Worm (Caenorhabditis elegans) whole organism, L4 larva: Measurements from ENCODE around the gene C14C10.2.
A peak's percentile ranks its signal among the peaks of the same experiment; 100 is the strongest.

Experiments used
- D1046.2 ChIP-seq: fragments of 200-800 bp; sonication (Bioruptor generic); IDR thresholded peaks from 2 replicates; pipeline ENCODE4 v1.3.6; 2022; ENCODE audit warnings: missing genetic modification characterization, missing compliant biosample characterization
- F10B5.3 ChIP-seq: sonication (generic microtip); optimal IDR thresholded peaks from 2 replicates; lab custom pipeline; 2016; ENCODE audit warnings: mild to moderate bottlenecking, missing genetic modification characterization, missing compliant biosample characterization
- F49E8.2 ChIP-seq: sonication (generic microtip); optimal IDR thresholded peaks from 2 replicates; lab custom pipeline; 2016; ENCODE audit warnings: missing compliant biosample characterization, mild to moderate bottlenecking, missing genetic modification characterization, borderline replicate concordance
- R02D3.7 ChIP-seq: fragments of 150-350 bp; sonication (generic microtip); optimal IDR thresholded peaks from 3 replicates; lab custom pipeline; 2014; ENCODE audit warnings: missing biosample characterization, missing genetic modification characterization
- T20F7.1 ChIP-seq: fragments of 200-800 bp; sonication (Bioruptor generic); optimal IDR thresholded peaks from 2 replicates; lab custom pipeline; 2018; ENCODE audit warnings: mild to moderate bottlenecking, missing genetic modification characterization, missing compliant biosample characterization
- ZK337.2 ChIP-seq: fragments of 200-800 bp; sonication (Bioruptor generic); IDR thresholded peaks from 2 replicates; pipeline ENCODE4 v1.3.6; 2022; ENCODE audit warnings: missing genetic modification reagents, missing genetic modification characterization, missing compliant biosample characterization
- aha-1 ChIP-seq: fragments of 150-350 bp; peaks from one replicate; lab custom pipeline; 2014; ENCODE audit warnings: missing biosample characterization, missing genetic modification characterization
- aly-2 ChIP-seq: sonication (generic microtip); optimal IDR thresholded peaks from 2 replicates; lab custom pipeline; 2018; ENCODE audit warnings: missing biosample characterization, missing genetic modification characterization
- ceh-20 ChIP-seq: fragments of 200-800 bp; sonication (Bioruptor generic); IDR thresholded peaks from 2 replicates; pipeline ENCODE4 v1.3.6; 2022; ENCODE audit warnings: missing genetic modification reagents, missing genetic modification characterization, missing compliant biosample characterization
- ceh-82 ChIP-seq: sonication (generic microtip); optimal IDR thresholded peaks from 2 replicates; lab custom pipeline; 2017; ENCODE audit warnings: missing biosample characterization, missing genetic modification characterization
- daf-16 ChIP-seq, 3 experiments: sonication (generic microtip); optimal IDR thresholded peaks; 2 replicates each; lab custom pipeline; 2016 to 2017; ENCODE audit warnings: missing genetic modification characterization in 3 of 3, missing genetic modification reagents in 3 of 3, mild to moderate bottlenecking in 2 of 3, missing compliant biosample characterization in 2 of 3, missing biosample characterization in 1 of 3, moderate library complexity in 1 of 3
- dmd-6 ChIP-seq: fragments of 200-800 bp; sonication (Bioruptor generic); IDR thresholded peaks from 2 replicates; pipeline ENCODE4 v1.3.6; 2022; ENCODE audit warnings: missing genetic modification reagents, missing genetic modification characterization, missing compliant biosample characterization
- dve-1 ChIP-seq: sonication (generic microtip); optimal IDR thresholded peaks from 2 replicates; lab custom pipeline; 2017; ENCODE audit warnings: antibody characterized with exemption, mild to moderate bottlenecking, missing genetic modification characterization, missing compliant biosample characterization; ENCODE audit not compliant: insufficient read depth
- fkh-10 ChIP-seq: fragments of 150-350 bp; optimal IDR thresholded peaks from 2 replicates; lab custom pipeline; 2014; ENCODE audit warnings: missing biosample characterization, missing genetic modification reagents, missing genetic modification characterization
- gei-8 ChIP-seq: fragments of 200-800 bp; sonication (Bioruptor generic); optimal IDR thresholded peaks from 2 replicates; lab custom pipeline; 2018; ENCODE audit warnings: mild to moderate bottlenecking, missing genetic modification characterization, missing compliant biosample characterization
- hif-1 ChIP-seq, 2 experiments: sonication (generic microtip); optimal IDR thresholded peaks; 2 replicates each; lab custom pipeline; 2016 to 2017; ENCODE audit warnings: missing compliant biosample characterization in 2 of 2, missing genetic modification characterization in 2 of 2, missing genetic modification reagents in 2 of 2, missing genotype in 2 of 2, mild to moderate bottlenecking in 1 of 2
- hlh-11 ChIP-seq: fragments of 200-800 bp; sonication (Bioruptor generic); optimal IDR thresholded peaks from 2 replicates; lab custom pipeline; 2018; ENCODE audit warnings: mild to moderate bottlenecking, missing genetic modification characterization, missing compliant biosample characterization
- hlh-30 ChIP-seq: sonication (generic microtip); optimal IDR thresholded peaks from 2 replicates; lab custom pipeline; 2017; ENCODE audit warnings: antibody characterized with exemption, mild to moderate bottlenecking, missing genetic modification characterization, missing compliant biosample characterization; ENCODE audit not compliant: insufficient read depth
- jun-1 ChIP-seq: fragments of 150-350 bp; optimal IDR thresholded peaks from 2 replicates; lab custom pipeline; 2014; ENCODE audit warnings: missing biosample characterization, missing genetic modification reagents, missing genetic modification characterization
- lin-13 ChIP-seq: fragments of 150-350 bp; optimal IDR thresholded peaks from 2 replicates; lab custom pipeline; 2014; ENCODE audit warnings: missing biosample characterization, missing genetic modification reagents, missing genetic modification characterization
- lin-15B ChIP-seq: fragments of 150-350 bp; sonication (generic microtip); optimal IDR thresholded peaks from 3 replicates; lab custom pipeline; 2014; ENCODE audit warnings: missing biosample characterization, missing genetic modification characterization
- lsy-2 ChIP-seq, 2 experiments: fragments of 150-350 bp in 1 of 2; sonication (generic microtip) in 1 of 2; optimal IDR thresholded peaks; 2 replicates each; lab custom pipeline; 2014 to 2017; ENCODE audit warnings: missing biosample characterization in 2 of 2, missing genetic modification characterization in 2 of 2
- madf-5 ChIP-seq, 2 experiments: fragments of 200-800 bp; sonication (Bioruptor generic); IDR thresholded peaks; 2 replicates each; pipeline ENCODE4 v1.3.6; 2022; ENCODE audit warnings: missing compliant biosample characterization in 2 of 2, missing genetic modification characterization in 2 of 2
- mdl-1 ChIP-seq, 2 experiments: fragments of 150-350 bp in 1 of 2; sonication (generic microtip) in 1 of 2; optimal IDR thresholded peaks; 2 replicates each; lab custom pipeline; 2014 to 2017; ENCODE audit warnings: missing biosample characterization in 2 of 2, missing genetic modification characterization in 2 of 2
- mep-1 ChIP-seq: fragments of 150-350 bp; sonication (generic microtip); optimal IDR thresholded peaks from 3 replicates; lab custom pipeline; 2014; ENCODE audit warnings: missing biosample characterization, missing genetic modification characterization
- mxl-2 ChIP-seq: fragments of 200-800 bp; sonication (Bioruptor generic); conservative IDR thresholded peaks from 2 replicates; pipeline ENCODE4 v1.3.6; 2022; ENCODE audit warnings: missing genetic modification reagents, missing genetic modification characterization, missing compliant biosample characterization
- mxl-3 ChIP-seq: fragments of 200-800 bp; sonication (Bioruptor generic); optimal IDR thresholded peaks from 2 replicates; lab custom pipeline; 2018; ENCODE audit warnings: mild to moderate bottlenecking, missing genetic modification characterization, missing compliant biosample characterization
- nhr-11 ChIP-seq: fragments of 150-350 bp; optimal IDR thresholded peaks from 2 replicates; lab custom pipeline; 2014; ENCODE audit warnings: missing biosample characterization, missing genetic modification characterization
- nhr-28 ChIP-seq: fragments of 150-350 bp; optimal IDR thresholded peaks from 2 replicates; lab custom pipeline; 2014; ENCODE audit warnings: missing biosample characterization, missing genetic modification characterization
- nhr-41 ChIP-seq: fragments of 200-800 bp; sonication (Bioruptor generic); IDR thresholded peaks from 2 replicates; pipeline ENCODE4 v1.3.6; 2022; ENCODE audit warnings: missing genetic modification reagents, missing genetic modification characterization, missing compliant biosample characterization
- nhr-48 ChIP-seq: sonication (generic microtip); optimal IDR thresholded peaks from 2 replicates; lab custom pipeline; 2016; ENCODE audit warnings: mild to moderate bottlenecking, missing genetic modification characterization, missing compliant biosample characterization
- nhr-77 ChIP-seq: fragments of 150-350 bp; optimal IDR thresholded peaks from 2 replicates; lab custom pipeline; 2014; ENCODE audit warnings: missing biosample characterization, missing genetic modification characterization
- php-3 ChIP-seq: fragments of 200-800 bp; sonication (Bioruptor generic); IDR thresholded peaks from 2 replicates; pipeline ENCODE4 v1.3.6; 2022; ENCODE audit warnings: missing genetic modification reagents, missing genetic modification characterization, missing compliant biosample characterization
- set-16 ChIP-seq: fragments of 200-800 bp; sonication (Bioruptor generic); IDR thresholded peaks from 2 replicates; pipeline ENCODE4 v1.3.6; 2022; ENCODE audit warnings: missing genetic modification reagents, missing genetic modification characterization, missing compliant biosample characterization
- tra-1 ChIP-seq: fragments of 200-800 bp; sonication (Bioruptor generic); IDR thresholded peaks from 2 replicates; pipeline ENCODE4 v1.3.6; 2022; ENCODE audit warnings: missing genetic modification reagents, missing genetic modification characterization, missing compliant biosample characterization
- unc-62 ChIP-seq, 3 experiments: fragments of 150-350 bp in 1 of 3; sonication (generic microtip); optimal IDR thresholded peaks in 2 of 3; peaks in 1 of 3; 1 replicate in 1 of 3; 2 replicates in 2 of 3; lab custom pipeline; 2014 to 2017; ENCODE audit warnings: missing biosample characterization in 3 of 3, missing genetic modification characterization in 3 of 3, missing genetic modification reagents in 3 of 3, missing genotype in 1 of 3
- zag-1 ChIP-seq: fragments of 150-350 bp; optimal IDR thresholded peaks from 2 replicates; lab custom pipeline; 2014; ENCODE audit warnings: missing biosample characterization, missing genetic modification characterization
- ztf-7 ChIP-seq: fragments of 150-350 bp; optimal IDR thresholded peaks from 2 replicates; lab custom pipeline; 2014; ENCODE audit warnings: missing biosample characterization, missing genetic modification characterization

C14C10.2 gene

DNA sequence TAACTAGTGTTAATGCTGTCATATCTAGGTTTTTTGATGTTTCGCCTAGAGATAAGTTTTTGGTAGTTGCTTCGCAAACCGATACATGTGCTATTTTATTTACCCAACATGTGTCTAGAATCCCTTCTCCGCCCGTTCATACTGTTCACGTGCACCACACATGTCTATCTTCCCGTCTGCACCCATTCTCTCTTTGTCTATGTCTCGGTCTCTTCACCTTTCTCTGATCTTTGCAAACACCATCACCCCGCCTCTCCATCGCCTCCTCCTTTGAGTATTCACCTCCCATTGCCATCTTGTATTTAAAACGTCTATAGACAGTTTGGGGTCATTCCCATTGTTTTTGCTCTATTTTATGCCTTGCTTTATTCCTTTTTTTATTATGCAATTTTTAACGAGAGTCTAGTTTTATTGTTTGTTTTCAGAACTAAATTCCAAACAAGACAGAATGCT lies 45.0 kb upstream of the C14C10.2 start, which contains the start of gene F56H9.2 (continued):
- TF ChIP-seq ceh-20 (GFP tag; lab: Robert Waterston, UW) (peak; percentile 73), nhr-11 (tag; lab: Kevin White, UChicago) (peak; percentile 28), fkh-10 (GFP tag; lab: Kevin White, UChicago) (no peak), hif-1 (tag; optimal IDR thresholded peaks at IDR 0.05; lab: Kevin White, UChicago) (peak in 1 of 2 experiments; percentile 30), F49E8.2 (tag; lab: Kevin White, UChicago) (no peak), tra-1 (GFP tag; lab: Robert Waterston, UW) (peak; percentile 80; the same call in 1 of the 2 replicates), mep-1 (peak; percentile 76), aly-2 (tag; lab: Kevin White, UChicago) (no peak), nhr-77 (tag; lab: Kevin White, UChicago) (peak; percentile 59), D1046.2 (GFP tag; lab: Robert Waterston, UW) (no peak)

DNA sequence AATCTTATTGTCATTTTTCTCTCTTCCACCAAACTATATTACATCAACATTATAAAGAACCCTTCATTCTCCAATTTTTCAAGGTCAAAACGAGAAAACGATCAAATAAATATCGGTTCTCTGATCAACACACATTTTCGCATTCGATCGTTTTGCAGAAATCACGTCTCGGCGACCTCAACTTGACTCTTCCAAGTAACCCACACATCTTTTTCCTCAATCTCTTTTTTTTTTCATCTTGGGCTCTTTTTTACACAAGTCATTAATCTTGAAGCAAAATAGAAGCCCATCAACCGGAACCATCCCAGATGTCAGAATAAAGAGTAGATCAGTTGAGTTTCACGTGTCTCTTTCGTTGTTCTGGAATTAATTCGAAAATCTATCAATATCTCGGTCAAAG lies 44.0 kb upstream of the C14C10.2 start:
- peak in 1 of 2 experiments; percentile 20 for TF ChIP-seq mdl-1 (tag; optimal IDR thresholded peaks at IDR 0.05; lab: Kevin White, UChicago)
- no peak for TF ChIP-seq set-16
- peak; percentile 42 for TF ChIP-seq hlh-11
- TF ChIP-seq aha-1 (tag; lab: Kevin White, UChicago), result peak; percentile 32
- TF ChIP-seq mep-1, result peak; percentile 1
- TF ChIP-seq lsy-2 (tag; optimal IDR thresholded peaks at IDR 0.05; lab: Kevin White, UChicago), result no peak
- TF ChIP-seq nhr-48 (tag; lab: Kevin White, UChicago), result peak; percentile 13
- 0 out of 2 replicates have a peak, but pooled peaks have one; percentile 43 for TF ChIP-seq tra-1 (GFP tag; lab: Robert Waterston, UW)
- peak in 1 of 2 experiments; percentile 50 for TF ChIP-seq daf-16 (GFP tag; optimal IDR thresholded peaks at IDR 0.05; lab: Kevin White, UChicago)
- TF ChIP-seq daf-16 (tag; optimal IDR thresholded peaks at IDR 0.05; lab: Kevin White, UChicago), result no peak
- TF ChIP-seq nhr-41 (GFP tag; lab: Robert Waterston, UW), result no peak
- peak; percentile 35 for TF ChIP-seq nhr-11 (tag; lab: Kevin White, UChicago)
- TF ChIP-seq R02D3.7 (tag; lab: Kevin White, UChicago), result no peak
- TF ChIP-seq unc-62 (GFP tag; optimal IDR thresholded peaks at IDR 0.05 in 1 of 2; lab: Kevin White, UChicago), result peak in 1 of 2 experiments; percentile 28
- no peak for TF ChIP-seq unc-62 (tag; optimal IDR thresholded peaks at IDR 0.05; lab: Kevin White, UChicago)
- peak; percentile 26 for TF ChIP-seq hlh-30 (tag; lab: Kevin White, UChicago)

DNA sequence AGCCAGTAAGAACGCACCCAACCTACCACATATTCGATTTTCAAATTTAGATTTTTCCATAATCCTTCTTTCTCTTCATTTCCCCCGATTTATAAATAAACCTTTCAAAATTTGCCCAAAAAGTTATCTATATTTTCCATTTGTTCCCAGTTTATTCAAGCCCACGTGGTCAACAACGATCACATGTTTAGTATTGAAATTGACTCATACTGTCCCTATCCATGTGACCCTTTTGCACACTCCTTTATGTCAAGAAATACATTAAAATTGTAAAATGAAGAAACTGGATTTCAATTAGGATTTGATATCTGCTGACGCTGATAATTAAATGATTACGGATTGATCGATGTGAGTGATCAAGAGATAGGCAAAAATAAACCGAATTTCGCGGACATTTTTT lies 42.9 kb upstream of the C14C10.2 start:
- no peak for TF ChIP-seq gei-8 (GFP tag; lab: Kevin White, UChicago)
- no peak for TF ChIP-seq set-16
- peak; percentile 86 for TF ChIP-seq hlh-30 (tag; lab: Kevin White, UChicago)
- no peak for TF ChIP-seq lin-15B (tag; lab: Kevin White, UChicago)
- TF ChIP-seq ceh-82 (tag; lab: Kevin White, UChicago), result no peak
- peak; percentile 87 for TF ChIP-seq dve-1 (tag; lab: Kevin White, UChicago)
- TF ChIP-seq hlh-11, result peak; percentile 38
- no peak for TF ChIP-seq lin-13 (GFP tag; lab: Kevin White, UChicago)
- TF ChIP-seq nhr-77 (tag; lab: Kevin White, UChicago), result peak; percentile 76
- TF ChIP-seq ztf-7 (tag; lab: Kevin White, UChicago), result no peak
- no peak for TF ChIP-seq madf-5 (GFP tag; IDR thresholded peaks at IDR 0.05; lab: Robert Waterston, UW)
- TF ChIP-seq nhr-28 (tag; lab: Kevin White, UChicago), result peak; percentile 86
- peak; percentile 50; the same call in 1 of the 2 replicates for TF ChIP-seq php-3 (GFP tag; lab: Robert Waterston, UW)
- TF ChIP-seq zag-1 (tag; lab: Kevin White, UChicago), result no peak
- peak; percentile 51 for TF ChIP-seq dmd-6 (GFP tag; lab: Robert Waterston, UW)
- no peak for TF ChIP-seq ZK337.2 (GFP tag; lab: Robert Waterston, UW)
- TF ChIP-seq F10B5.3 (tag; lab: Kevin White, UChicago), result no peak
- TF ChIP-seq aha-1 (tag; lab: Kevin White, UChicago), result peak; percentile 30
- TF ChIP-seq daf-16 (GFP tag; optimal IDR thresholded peaks at IDR 0.05; lab: Kevin White, UChicago), result no peak
- TF ChIP-seq daf-16 (tag; optimal IDR thresholded peaks at IDR 0.05; lab: Kevin White, UChicago), result peak; percentile 45
- TF ChIP-seq nhr-48 (tag; lab: Kevin White, UChicago), result no peak
- no peak for TF ChIP-seq lsy-2 (tag; optimal IDR thresholded peaks at IDR 0.05; lab: Kevin White, UChicago)
- TF ChIP-seq mdl-1 (tag; optimal IDR thresholded peaks at IDR 0.05; lab: Kevin White, UChicago), result peak; percentile 58 to 85
- peak; percentile 44 for TF ChIP-seq mxl-3 (GFP tag; lab: Kevin White, UChicago)
- TF ChIP-seq mxl-2 (GFP tag; lab: Robert Waterston, UW), result no peak
- no peak for TF ChIP-seq fkh-10 (GFP tag; lab: Kevin White, UChicago)
- no peak for TF ChIP-seq T20F7.1 (GFP tag; lab: Kevin White, UChicago)
- TF ChIP-seq jun-1 (tag; lab: Kevin White, UChicago), result no peak
